Fruit fly (Drosophila melanogaster): ENCODE results near the gene Flacc.

Gene Flacc

DNA sequence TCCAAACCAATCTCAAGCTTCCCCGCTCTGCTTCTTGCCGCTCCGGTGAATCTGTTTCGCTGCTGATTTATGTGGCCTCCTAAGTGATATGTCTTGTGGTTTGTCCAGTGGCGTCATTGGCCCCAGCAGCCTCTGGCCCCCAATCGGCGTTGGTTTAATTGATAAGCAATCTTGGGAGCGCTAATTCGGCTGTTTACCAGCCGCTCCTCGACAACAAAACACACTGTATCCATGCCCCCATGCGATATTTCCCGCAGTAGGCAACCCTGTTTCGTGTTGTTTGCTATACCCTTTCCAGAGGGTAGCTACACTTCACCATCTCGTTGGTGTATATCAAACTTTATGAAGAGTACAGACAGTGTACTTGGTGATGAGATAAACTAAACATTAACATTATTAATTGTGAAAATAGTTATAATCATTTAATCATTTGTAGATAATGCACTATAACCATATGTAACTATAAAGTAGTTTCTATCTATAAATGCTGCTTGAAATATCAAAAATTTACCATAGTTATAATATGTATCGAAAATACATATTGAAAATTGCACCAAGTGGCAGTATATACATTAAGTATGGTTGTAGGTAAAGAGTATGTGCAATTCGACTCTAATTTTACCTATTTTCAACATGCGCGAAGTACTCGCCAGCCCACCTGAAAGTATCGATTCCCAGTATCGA is 45.0 kb downstream of the Flacc start, which contains the start of gene shop (continued):
- TF ChIP-seq B-H1 (GFP tag; IDR thresholded peaks at IDR 0.05) (0 out of 3 replicates have a peak, but pooled peaks have one; percentile 16), CG14014 (GFP tag; IDR thresholded peaks at IDR 0.05) (peak; percentile 73; the same call in 1 of the 2 replicates), bbx (GFP tag; IDR thresholded peaks at IDR 0.05; ENCODE audit: partially characterized antibody) (peak; percentile 36; the same call in 1 of the 2 replicates), ERR (GFP tag; optimal IDR thresholded peaks at IDR 0.05) (peak; percentile 56), crol (GFP tag; IDR thresholded peaks at IDR 0.05) (no peak), CG18262 (tag; optimal IDR thresholded peaks at IDR 0.05) (peak; percentile 92), run (tag; optimal IDR thresholded peaks at IDR 0.05) (peak; percentile 66), CG14710 (tag; optimal IDR thresholded peaks at IDR 0.05) (peak; percentile 87), CG34376 (GFP tag; optimal IDR thresholded peaks at IDR 0.05) (peak; percentile 61), Rx (GFP tag; IDR thresholded peaks at IDR 0.05) (no peak), ATbp (GFP tag; optimal IDR thresholded peaks at IDR 0.05) (peak; percentile 81), insv (GFP tag; optimal IDR thresholded peaks at IDR 0.05) (peak in 1 of 2 experiments; percentile 51), bowl (GFP tag; IDR thresholded peaks at IDR 0.05) (peak; percentile 41; the same call in 1 of the 2 replicates), ham (GFP tag; IDR thresholded peaks at IDR 0.05) (no peak), gro (GFP tag; optimal IDR thresholded peaks at IDR 0.05) (peak; percentile 52), CG15601 (tag; optimal IDR thresholded peaks at IDR 0.05) (peak; percentile 76), NC2β (GFP tag; optimal IDR thresholded peaks at IDR 0.05) (peak; percentile 7), nerfin-2 (GFP tag; IDR thresholded peaks at IDR 0.05; ENCODE audit: partially characterized antibody) (no peak), chif (GFP tag; optimal IDR thresholded peaks at IDR 0.05) (peak; percentile 34 to 79), ro (GFP tag; IDR thresholded peaks at IDR 0.05) (no peak), Dip3 (GFP tag; optimal IDR thresholded peaks at IDR 0.05) (peak; percentile 73), CG4424 (GFP tag; optimal IDR thresholded peaks at IDR 0.05) (peak; percentile 81), CG15514 (GFP tag; optimal IDR thresholded peaks at IDR 0.05) (peak; percentile 46), nerfin-1 (tag; optimal IDR thresholded peaks at IDR 0.05) (peak; percentile 81), mam (GFP tag; optimal IDR thresholded peaks at IDR 0.05) (peak; percentile 82), onecut (GFP tag; IDR thresholded peaks at IDR 0.05) (peak; percentile 60), kay (GFP tag; optimal IDR thresholded peaks at IDR 0.05) (peak; percentile 54), CG31388 (GFP tag; optimal IDR thresholded peaks at IDR 0.05) (peak; percentile 54), CG8290 (GFP tag; optimal IDR thresholded peaks at IDR 0.05) (peak; percentile 64), CG8290 (tag; optimal IDR thresholded peaks at IDR 0.05) (peak in 1 of 2 experiments; percentile 85), fd102C (GFP tag; optimal IDR thresholded peaks at IDR 0.05) (no peak), ken (GFP tag; IDR thresholded peaks at IDR 0.05) (peak; percentile 60; the same call in 1 of the 3 replicates), slou (GFP tag; optimal IDR thresholded peaks at IDR 0.05) (peak; percentile 51), dmrt11E (tag; optimal IDR thresholded peaks at IDR 0.05) (peak; percentile 72), hbn (GFP tag; IDR thresholded peaks at IDR 0.05; ENCODE audit: partially characterized antibody) (peak; percentile 42; the same call in 1 of the 2 replicates), CG4854 (GFP tag; optimal IDR thresholded peaks at IDR 0.05) (peak; percentile 51), CG3163 (GFP tag; optimal IDR thresholded peaks at IDR 0.05) (peak; percentile 26), eyg (GFP tag; optimal IDR thresholded peaks at IDR 0.05) (no peak), CG32767 (GFP tag; IDR thresholded peaks at IDR 0.05) (peak; percentile 76; the same call in 1 of the 2 replicates), MESR4 (GFP tag; optimal IDR thresholded peaks at IDR 0.05) (no peak), sna (GFP tag; IDR thresholded peaks at IDR 0.05; ENCODE audit: partially characterized antibody) (peak; percentile 52), chinmo (GFP tag; IDR thresholded peaks at IDR 0.05; ENCODE audit: partially characterized antibody) (no peak), CG12744 (GFP tag; optimal IDR thresholded peaks at IDR 0.05) (peak; percentile 35), CG17612 (GFP tag; IDR thresholded peaks at IDR 0.05) (0 out of 2 replicates have a peak, but pooled peaks have one; percentile 51), tup (GFP tag; optimal IDR thresholded peaks at IDR 0.05) (peak; percentile 15), Gsc (GFP tag; IDR thresholded peaks at IDR 0.05) (peak; percentile 36; the same call in 1 of the 2 replicates), CG11398 (GFP tag; optimal IDR thresholded peaks at IDR 0.05) (peak; percentile 13), kni (GFP tag; optimal IDR thresholded peaks at IDR 0.05) (peak; percentile 15), CG1603 (tag; optimal IDR thresholded peaks at IDR 0.05) (peak; percentile 73)
